Worm (Caenorhabditis elegans): Measurements from ENCODE around the gene Y54E2A.4.

Y54E2A.4 gene

DNA sequence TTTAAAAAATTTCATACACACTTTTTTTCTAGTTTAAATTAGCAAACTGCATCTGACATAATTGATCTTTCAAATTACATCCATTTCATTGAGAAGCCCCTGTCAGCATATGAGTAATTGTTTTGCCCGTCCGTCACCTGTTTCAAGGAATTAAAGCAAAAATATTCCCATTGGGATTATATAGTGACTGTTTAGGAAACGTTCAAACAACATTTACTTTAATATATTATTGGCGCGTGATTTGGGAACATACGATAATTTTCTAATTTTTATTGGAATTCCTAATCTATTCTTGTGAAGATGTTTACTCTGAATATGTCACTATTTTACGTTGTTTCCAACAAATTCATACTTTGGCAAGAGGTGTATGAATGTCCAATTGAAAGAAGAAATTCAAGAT is 51.3 kb downstream of the Y54E2A.4 start, which contains the start of gene srt-11:
TSS of gene srt-11 (plus strand) at position 301 of the 400 bp plus-strand sequence.
- TF ChIP-seq pqm-1 (tag; optimal IDR thresholded peaks at IDR 0.05) = no peak
- TF ChIP-seq nhr-23 (tag; optimal IDR thresholded peaks at IDR 0.05) = no peak
- no peak for TF ChIP-seq lin-15B (tag; optimal IDR thresholded peaks at IDR 0.05)
- TF ChIP-seq ceh-28 (tag; optimal IDR thresholded peaks at IDR 0.05) = no peak
- no peak for TF ChIP-seq eor-1 (tag; optimal IDR thresholded peaks at IDR 0.05)
- no peak for TF ChIP-seq ceh-16 (tag; optimal IDR thresholded peaks at IDR 0.05)
- TF ChIP-seq ceh-9 (tag; optimal IDR thresholded peaks at IDR 0.05) = no peak
- TF ChIP-seq ztf-11 (tag; optimal IDR thresholded peaks at IDR 0.05) = no peak
- TF ChIP-seq ceh-82 (tag; optimal IDR thresholded peaks at IDR 0.05) = no peak
- no peak for TF ChIP-seq nhr-77 (tag; optimal IDR thresholded peaks at IDR 0.05)
- no peak for TF ChIP-seq fos-1 (tag; optimal IDR thresholded peaks at IDR 0.05)
- no peak for TF ChIP-seq zag-1 (tag; optimal IDR thresholded peaks at IDR 0.05)
- TF ChIP-seq sea-2 (GFP tag; optimal IDR thresholded peaks at IDR 0.05) = no peak

- TF ChIP-seq R02D3.7 (tag; optimal IDR thresholded peaks at IDR 0.05) (no peak), ceh-28 (tag; optimal IDR thresholded peaks at IDR 0.05) (no peak), nhr-25 (tag; optimal IDR thresholded peaks at IDR 0.05) (no peak), fkh-2 (tag; optimal IDR thresholded peaks at IDR 0.05) (no peak), ceh-9 (tag; optimal IDR thresholded peaks at IDR 0.05) (no peak), ceh-16 (tag; optimal IDR thresholded peaks at IDR 0.05) (no peak), egl-27 (tag; optimal IDR thresholded peaks at IDR 0.05) (no peak), nfya-1 (tag; optimal IDR thresholded peaks at IDR 0.05; ENCODE audit: insufficient read depth) (no peak), pqm-1 (tag; optimal IDR thresholded peaks at IDR 0.05) (no peak), fos-1 (tag; optimal IDR thresholded peaks at IDR 0.05) (no peak), nhr-23 (tag; optimal IDR thresholded peaks at IDR 0.05) (no peak), nhr-67 (tag; optimal IDR thresholded peaks at IDR 0.05) (no peak), mml-1 (tag; optimal IDR thresholded peaks at IDR 0.05) (no peak), nhr-28 (tag; optimal IDR thresholded peaks at IDR 0.05) (no peak), lsy-12 (tag; optimal IDR thresholded peaks at IDR 0.05) (no peak), skn-1 (tag; optimal IDR thresholded peaks at IDR 0.05) (no peak), eor-1 (tag; optimal IDR thresholded peaks at IDR 0.05) (no peak), pha-4 (tag; optimal IDR thresholded peaks at IDR 0.05) (no peak)
Measured at ce11 chrII:14808686-14809085, 54.3 kb downstream of the Y54E2A.4 start, which contains the start of gene W01D2.6. W01D2.6 (plus strand) TSS chrII:14808986.

DNA sequence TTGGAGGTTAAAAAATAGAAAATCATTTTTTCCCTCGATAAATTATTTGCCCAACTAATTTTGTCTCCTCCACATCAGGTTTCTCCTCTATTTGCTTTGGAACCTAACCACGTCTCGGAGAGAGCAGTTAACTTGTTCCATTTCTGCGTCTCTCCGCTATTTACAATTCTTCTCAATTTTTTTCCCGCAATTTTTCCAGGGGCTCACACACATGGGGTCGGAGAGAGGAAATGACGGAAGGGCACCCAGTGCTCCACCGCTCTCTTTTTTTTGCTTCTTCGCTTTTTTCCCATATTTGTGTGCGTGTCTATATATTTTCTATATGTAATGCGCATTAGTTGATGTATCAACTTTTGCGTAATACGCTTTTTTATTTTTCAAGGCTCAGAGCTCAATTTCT is 56.2 kb downstream of the Y54E2A.4 start:
- peak; percentile 43 for TF ChIP-seq lin-39 (tag; optimal IDR thresholded peaks at IDR 0.05)
- peak; percentile 11 for TF ChIP-seq lin-15B (tag; optimal IDR thresholded peaks at IDR 0.05)
- peak; percentile 96 for TF ChIP-seq pha-4 (tag; optimal IDR thresholded peaks at IDR 0.05)
- peak; percentile 72 for TF ChIP-seq snpc-4 (tag; optimal IDR thresholded peaks at IDR 0.05)
- TF ChIP-seq nhr-237 (tag; optimal IDR thresholded peaks at IDR 0.05) = no peak
- TF ChIP-seq hmg-11 (tag; optimal IDR thresholded peaks at IDR 0.05) = peak; percentile 60
- TF ChIP-seq R02D3.7 (tag; optimal IDR thresholded peaks at IDR 0.05) = no peak
- peak; percentile 57 for TF ChIP-seq nfya-1 (tag; optimal IDR thresholded peaks at IDR 0.05; ENCODE audit: insufficient read depth)
- TF ChIP-seq nhr-43 (tag; optimal IDR thresholded peaks at IDR 0.05; ENCODE audit: poor library complexity, severe bottlenecking) = no peak

DNA sequence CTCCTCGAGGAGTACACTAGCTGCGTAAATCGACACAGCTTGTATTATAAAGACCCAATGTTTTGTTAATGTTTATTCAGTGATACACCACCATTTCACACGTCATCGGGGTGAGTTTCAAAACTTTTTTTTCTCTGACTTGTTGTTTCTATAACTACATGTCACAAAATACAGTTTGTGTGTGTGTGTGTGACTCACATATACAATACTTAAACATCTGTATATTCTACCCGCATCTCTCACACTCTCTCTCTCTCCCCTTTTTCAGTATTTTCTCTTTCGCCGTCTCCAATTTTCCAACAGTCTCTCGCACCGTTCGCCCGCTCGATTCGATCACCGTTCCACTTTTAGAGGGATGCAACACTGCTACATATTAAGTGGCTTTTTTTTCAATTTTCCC is 57.0 kb downstream of the Y54E2A.4 start:
- TF ChIP-seq ztf-4 (tag; optimal IDR thresholded peaks at IDR 0.05) = no peak
- peak; percentile 11 for TF ChIP-seq nhr-25 (tag; optimal IDR thresholded peaks at IDR 0.05)
- TF ChIP-seq jun-1 (tag; optimal IDR thresholded peaks at IDR 0.05) = peak; percentile 69
- TF ChIP-seq pha-4 (tag; optimal IDR thresholded peaks at IDR 0.05) = peak; percentile 63
- TF ChIP-seq nhr-11 (tag; optimal IDR thresholded peaks at IDR 0.05) = no peak
- TF ChIP-seq R02D3.7 (tag; optimal IDR thresholded peaks at IDR 0.05) = peak; percentile 5
- TF ChIP-seq elt-2 (tag; optimal IDR thresholded peaks at IDR 0.05) = peak; percentile 48
- TF ChIP-seq hmg-11 (tag; optimal IDR thresholded peaks at IDR 0.05) = peak; percentile 36
- peak; percentile 88 for TF ChIP-seq pqm-1 (tag; optimal IDR thresholded peaks at IDR 0.05)
- TF ChIP-seq elt-3 (tag; optimal IDR thresholded peaks at IDR 0.05) = no peak
- no peak for TF ChIP-seq egl-27 (tag; optimal IDR thresholded peaks at IDR 0.05)
- TF ChIP-seq snpc-4 (tag; optimal IDR thresholded peaks at IDR 0.05) = peak; percentile 0

DNA sequence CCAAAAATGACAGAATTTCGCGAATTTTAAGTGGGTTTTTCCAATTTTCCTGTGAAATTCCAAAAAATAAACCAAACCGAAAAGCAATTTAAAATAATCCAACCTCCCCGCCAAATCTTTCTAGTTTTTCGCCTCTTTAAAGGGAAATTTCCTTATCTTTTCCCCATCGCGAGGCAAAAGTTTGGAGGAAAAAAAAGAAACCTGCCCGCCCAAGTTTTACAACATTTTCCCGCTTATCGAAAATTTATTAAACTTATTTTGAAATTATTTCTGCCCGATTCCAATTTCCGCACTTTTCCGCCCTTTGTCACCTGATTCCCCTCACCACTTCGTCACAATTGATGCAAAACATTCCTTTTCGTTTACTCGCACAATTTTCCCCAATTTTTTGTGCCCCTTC is 57.8 kb downstream of the Y54E2A.4 start, which contains the start of gene osta-3:
TSS of gene osta-3 (plus strand) at position 301 of the 400 bp plus-strand sequence.
- TF ChIP-seq nhr-43 (tag; optimal IDR thresholded peaks at IDR 0.05; ENCODE audit: poor library complexity, severe bottlenecking) (no peak), unc-39 (tag; optimal IDR thresholded peaks at IDR 0.05) (no peak), eor-1 (tag; optimal IDR thresholded peaks at IDR 0.05) (no peak), nhr-76 (tag; optimal IDR thresholded peaks at IDR 0.05) (no peak), nhr-12 (tag; optimal IDR thresholded peaks at IDR 0.05) (no peak), nhr-28 (tag; optimal IDR thresholded peaks at IDR 0.05) (no peak), ztf-11 (tag; optimal IDR thresholded peaks at IDR 0.05) (no peak), hmg-11 (tag; optimal IDR thresholded peaks at IDR 0.05) (no peak), ZK546.5 (tag; optimal IDR thresholded peaks at IDR 0.05) (no peak)

Data from whole organism, L3 larva.